Worm (Caenorhabditis elegans): Measurements from ENCODE around the gene zhit-1.

DNA sequence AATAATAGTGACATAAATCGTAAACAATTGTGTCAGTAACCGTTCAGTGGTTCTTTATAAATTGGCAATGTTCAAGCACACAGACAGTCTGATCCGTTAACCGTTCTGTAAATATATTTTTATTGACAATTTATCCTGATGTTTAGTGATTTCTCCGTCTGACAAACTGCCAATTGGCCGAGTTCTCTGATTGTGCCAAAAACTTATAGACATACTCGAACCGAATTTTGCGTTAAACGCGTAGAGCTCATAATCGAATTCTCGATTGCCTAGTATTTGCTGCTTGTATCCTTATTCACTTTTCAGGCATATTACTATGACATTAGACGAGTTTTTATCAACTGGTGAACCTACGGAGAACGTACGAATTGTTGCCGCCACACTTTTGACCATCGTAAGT, 47.8 kb upstream of the zhit-1 start, which contains the start of gene srx-117:
- TF ChIP-seq med-1 (GFP tag; optimal IDR thresholded peaks at IDR 0.05; ENCODE audit: insufficient read depth): no peak
- no peak for TF ChIP-seq klf-2 (GFP tag; conservative IDR thresholded peaks at IDR 0.05)
- TF ChIP-seq ref-1 (GFP tag; conservative IDR thresholded peaks at IDR 0.05): no peak
- TF ChIP-seq cog-1 (tag; optimal IDR thresholded peaks at IDR 0.05): no peak
